Worm (Caenorhabditis elegans) whole organism, L4 larva: ENCODE measurements around the gene tre-2.
A peak's percentile ranks its signal among the peaks of the same experiment; 100 is the strongest.

Experiments used
- D1046.2 ChIP-seq: fragments of 200-800 bp; sonication (Bioruptor generic); IDR thresholded peaks from 2 replicates; pipeline ENCODE4 v1.3.6; 2022; ENCODE audit warnings: missing genetic modification characterization, missing compliant biosample characterization
- F10B5.3 ChIP-seq: sonication (generic microtip); optimal IDR thresholded peaks from 2 replicates; lab custom pipeline; 2016; ENCODE audit warnings: mild to moderate bottlenecking, missing genetic modification characterization, missing compliant biosample characterization
- F37D6.2 ChIP-seq: sonication (generic microtip); optimal IDR thresholded peaks from 2 replicates; lab custom pipeline; 2016; ENCODE audit warnings: mild to moderate bottlenecking, missing genetic modification characterization, missing compliant biosample characterization
- F49E8.2 ChIP-seq: sonication (generic microtip); optimal IDR thresholded peaks from 2 replicates; lab custom pipeline; 2016; ENCODE audit warnings: missing compliant biosample characterization, mild to moderate bottlenecking, missing genetic modification characterization, borderline replicate concordance
- Y5F2A.4 ChIP-seq: fragments of 200-800 bp; sonication (Bioruptor generic); optimal IDR thresholded peaks from 2 replicates; lab custom pipeline; 2018; ENCODE audit warnings: mild to moderate bottlenecking, missing genetic modification characterization, missing compliant biosample characterization
- ZK337.2 ChIP-seq: fragments of 200-800 bp; sonication (Bioruptor generic); IDR thresholded peaks from 2 replicates; pipeline ENCODE4 v1.3.6; 2022; ENCODE audit warnings: missing genetic modification reagents, missing genetic modification characterization, missing compliant biosample characterization
- ZK546.5 ChIP-seq, 2 experiments: sonication (generic microtip); optimal IDR thresholded peaks; 2 replicates each; lab custom pipeline; 2017; ENCODE audit warnings: missing biosample characterization in 2 of 2, missing genetic modification characterization in 2 of 2
- aha-1 ChIP-seq: fragments of 150-350 bp; peaks from one replicate; lab custom pipeline; 2014; ENCODE audit warnings: missing biosample characterization, missing genetic modification characterization
- aly-2 ChIP-seq: sonication (generic microtip); optimal IDR thresholded peaks from 2 replicates; lab custom pipeline; 2018; ENCODE audit warnings: missing biosample characterization, missing genetic modification characterization
- arid-1 ChIP-seq: fragments of 200-800 bp; sonication (Bioruptor generic); conservative IDR thresholded peaks from 2 replicates; pipeline ENCODE4 v1.3.6; 2022; ENCODE audit warnings: missing genetic modification reagents, missing genetic modification characterization, missing compliant biosample characterization
- attf-4 ChIP-seq: sonication (generic microtip); optimal IDR thresholded peaks from 3 replicates; lab custom pipeline; 2017; ENCODE audit warnings: missing biosample characterization, missing genetic modification characterization
- ceh-32 ChIP-seq: sonication (generic microtip); optimal IDR thresholded peaks from 2 replicates; lab custom pipeline; 2016; ENCODE audit warnings: mild to moderate bottlenecking, missing genetic modification characterization, missing compliant biosample characterization; ENCODE audit not compliant: poor library complexity
- cey-2 ChIP-seq: sonication (generic microtip); optimal IDR thresholded peaks from 3 replicates; lab custom pipeline; 2017; ENCODE audit warnings: missing genetic modification characterization, mild to moderate bottlenecking, missing compliant biosample characterization, antibody characterized with exemption, borderline replicate concordance; ENCODE audit not compliant: insufficient read depth
- daf-12 ChIP-seq: fragments of 150-350 bp; optimal IDR thresholded peaks from 2 replicates; lab custom pipeline; 2014; ENCODE audit warnings: missing biosample characterization, missing genetic modification reagents, missing genetic modification characterization
- daf-19 ChIP-seq: fragments of 200-800 bp; sonication (Bioruptor generic); conservative IDR thresholded peaks from 2 replicates; pipeline ENCODE4 v1.3.6; 2022; ENCODE audit warnings: missing genetic modification characterization, missing compliant biosample characterization
- daf-8 ChIP-seq: fragments of 200-800 bp; sonication (Bioruptor generic); IDR thresholded peaks from 2 replicates; pipeline ENCODE4 v1.3.6; 2022; ENCODE audit warnings: missing genetic modification characterization, missing compliant biosample characterization
- dmd-9 ChIP-seq: fragments of 200-800 bp; sonication (Bioruptor generic); IDR thresholded peaks from 2 replicates; pipeline ENCODE4 v1.3.6; 2022; ENCODE audit warnings: missing genetic modification reagents, missing genetic modification characterization, missing compliant biosample characterization
- dpl-1 ChIP-seq: fragments of 150-350 bp; optimal IDR thresholded peaks from 2 replicates; lab custom pipeline; 2014; ENCODE audit warnings: missing biosample characterization, missing genetic modification reagents, missing genetic modification characterization
- duxl-1 ChIP-seq: sonication (generic microtip); optimal IDR thresholded peaks from 2 replicates; lab custom pipeline; 2016; ENCODE audit warnings: mild to moderate bottlenecking, missing genetic modification characterization, moderate library complexity, missing compliant biosample characterization; ENCODE audit not compliant: poor library complexity
- dve-1 ChIP-seq: sonication (generic microtip); optimal IDR thresholded peaks from 2 replicates; lab custom pipeline; 2017; ENCODE audit warnings: antibody characterized with exemption, mild to moderate bottlenecking, missing genetic modification characterization, missing compliant biosample characterization; ENCODE audit not compliant: insufficient read depth
- fos-1 ChIP-seq: fragments of 150-350 bp; optimal IDR thresholded peaks from 2 replicates; lab custom pipeline; 2014; ENCODE audit warnings: missing biosample characterization, missing genetic modification characterization
- hlh-11 ChIP-seq: fragments of 200-800 bp; sonication (Bioruptor generic); optimal IDR thresholded peaks from 2 replicates; lab custom pipeline; 2018; ENCODE audit warnings: mild to moderate bottlenecking, missing genetic modification characterization, missing compliant biosample characterization
- lim-7 ChIP-seq: fragments of 200-800 bp; sonication (Bioruptor generic); IDR thresholded peaks from 2 replicates; pipeline ENCODE4 v1.3.6; 2022; ENCODE audit warnings: missing genetic modification characterization, missing compliant biosample characterization
- lin-1 ChIP-seq: fragments of 200-800 bp; sonication (Bioruptor generic); IDR thresholded peaks from 2 replicates; pipeline ENCODE4 v1.3.6; 2022; ENCODE audit warnings: missing genetic modification reagents, missing genetic modification characterization, missing compliant biosample characterization
- lin-29 ChIP-seq: fragments of 200-800 bp; sonication (Bioruptor generic); IDR thresholded peaks from 2 replicates; pipeline ENCODE4 v1.3.6; 2022; ENCODE audit warnings: missing genetic modification reagents, missing genetic modification characterization, missing compliant biosample characterization
- madf-5 ChIP-seq, 2 experiments: fragments of 200-800 bp; sonication (Bioruptor generic); IDR thresholded peaks; 2 replicates each; pipeline ENCODE4 v1.3.6; 2022; ENCODE audit warnings: missing compliant biosample characterization in 2 of 2, missing genetic modification characterization in 2 of 2
- madf-9 ChIP-seq: fragments of 200-800 bp; sonication (Bioruptor generic); conservative IDR thresholded peaks from 2 replicates; pipeline ENCODE4 v1.3.6; 2022; ENCODE audit warnings: missing genetic modification reagents, missing genetic modification characterization, missing compliant biosample characterization
- mdl-1 ChIP-seq, 2 experiments: fragments of 150-350 bp in 1 of 2; sonication (generic microtip) in 1 of 2; optimal IDR thresholded peaks; 2 replicates each; lab custom pipeline; 2014 to 2017; ENCODE audit warnings: missing biosample characterization in 2 of 2, missing genetic modification characterization in 2 of 2
- mdt-29 ChIP-seq: fragments of 200-800 bp; sonication (Bioruptor generic); IDR thresholded peaks from 2 replicates; pipeline ENCODE4 v1.3.6; 2022; ENCODE audit warnings: missing genetic modification reagents, missing genetic modification characterization, missing compliant biosample characterization
- mep-1 ChIP-seq: fragments of 150-350 bp; sonication (generic microtip); optimal IDR thresholded peaks from 3 replicates; lab custom pipeline; 2014; ENCODE audit warnings: missing biosample characterization, missing genetic modification characterization
- mxl-2 ChIP-seq: fragments of 200-800 bp; sonication (Bioruptor generic); conservative IDR thresholded peaks from 2 replicates; pipeline ENCODE4 v1.3.6; 2022; ENCODE audit warnings: missing genetic modification reagents, missing genetic modification characterization, missing compliant biosample characterization
- nhr-25 ChIP-seq: sonication (generic microtip); optimal IDR thresholded peaks from 2 replicates; lab custom pipeline; 2017; ENCODE audit warnings: missing genetic modification characterization, mild to moderate bottlenecking, missing compliant biosample characterization, antibody characterized with exemption, moderate library complexity, borderline replicate concordance; ENCODE audit not compliant: insufficient read depth
- nhr-41 ChIP-seq: fragments of 200-800 bp; sonication (Bioruptor generic); IDR thresholded peaks from 2 replicates; pipeline ENCODE4 v1.3.6; 2022; ENCODE audit warnings: missing genetic modification reagents, missing genetic modification characterization, missing compliant biosample characterization
- nhr-42 ChIP-seq: fragments of 200-800 bp; sonication (Bioruptor generic); IDR thresholded peaks from 2 replicates; pipeline ENCODE4 v1.3.6; 2022; ENCODE audit warnings: missing genetic modification characterization, missing compliant biosample characterization
- nhr-48 ChIP-seq: sonication (generic microtip); optimal IDR thresholded peaks from 2 replicates; lab custom pipeline; 2016; ENCODE audit warnings: mild to moderate bottlenecking, missing genetic modification characterization, missing compliant biosample characterization
- nhr-6 ChIP-seq: fragments of 150-350 bp; optimal IDR thresholded peaks from 2 replicates; lab custom pipeline; 2014; ENCODE audit warnings: missing biosample characterization, missing genetic modification characterization
- nhr-76 ChIP-seq: fragments of 150-350 bp; optimal IDR thresholded peaks from 2 replicates; lab custom pipeline; 2014; ENCODE audit warnings: missing biosample characterization, missing genetic modification characterization
- nhr-77 ChIP-seq: fragments of 150-350 bp; optimal IDR thresholded peaks from 2 replicates; lab custom pipeline; 2014; ENCODE audit warnings: missing biosample characterization, missing genetic modification characterization
- pha-4 ChIP-seq, 2 experiments: fragments of 150-350 bp in 1 of 2; fragments of 200-800 bp in 1 of 2; sonication (Bioruptor generic) in 1 of 2; IDR thresholded peaks in 1 of 2; optimal IDR thresholded peaks in 1 of 2; 2 replicates each; pipeline versions ENCODE4 v1.3.6 to Lab custom; 2014 to 2022; ENCODE audit warnings: missing genetic modification characterization in 2 of 2, missing genetic modification reagents in 2 of 2, missing biosample characterization in 1 of 2, missing compliant biosample characterization in 1 of 2
- php-3 ChIP-seq: fragments of 200-800 bp; sonication (Bioruptor generic); IDR thresholded peaks from 2 replicates; pipeline ENCODE4 v1.3.6; 2022; ENCODE audit warnings: missing genetic modification reagents, missing genetic modification characterization, missing compliant biosample characterization
- set-16 ChIP-seq: fragments of 200-800 bp; sonication (Bioruptor generic); IDR thresholded peaks from 2 replicates; pipeline ENCODE4 v1.3.6; 2022; ENCODE audit warnings: missing genetic modification reagents, missing genetic modification characterization, missing compliant biosample characterization
- snpc-1.2 ChIP-seq: fragments of 200-800 bp; sonication (Bioruptor generic); IDR thresholded peaks from 2 replicates; pipeline ENCODE4 v1.3.6; 2022; ENCODE audit warnings: missing genetic modification reagents, missing genetic modification characterization, missing compliant biosample characterization
- spr-1 ChIP-seq: sonication (generic microtip); optimal IDR thresholded peaks from 2 replicates; lab custom pipeline; 2016; ENCODE audit warnings: mild to moderate bottlenecking, missing genetic modification characterization, missing compliant biosample characterization
- spr-3 ChIP-seq: fragments of 200-800 bp; sonication (Bioruptor generic); optimal IDR thresholded peaks from 2 replicates; lab custom pipeline; 2018; ENCODE audit warnings: mild to moderate bottlenecking, missing genetic modification characterization, missing compliant biosample characterization
- tra-1 ChIP-seq: fragments of 200-800 bp; sonication (Bioruptor generic); IDR thresholded peaks from 2 replicates; pipeline ENCODE4 v1.3.6; 2022; ENCODE audit warnings: missing genetic modification reagents, missing genetic modification characterization, missing compliant biosample characterization
- unc-130 ChIP-seq: sonication (generic microtip); optimal IDR thresholded peaks from 2 replicates; lab custom pipeline; 2016; ENCODE audit warnings: missing genetic modification reagents, missing genetic modification characterization, missing compliant biosample characterization
- unc-39 ChIP-seq: sonication (generic microtip); optimal IDR thresholded peaks from 2 replicates; lab custom pipeline; 2017; ENCODE audit warnings: missing biosample characterization, missing genetic modification characterization
- unc-62 ChIP-seq, 3 experiments: fragments of 150-350 bp in 1 of 3; sonication (generic microtip); optimal IDR thresholded peaks in 2 of 3; peaks in 1 of 3; 1 replicate in 1 of 3; 2 replicates in 2 of 3; lab custom pipeline; 2014 to 2017; ENCODE audit warnings: missing biosample characterization in 3 of 3, missing genetic modification characterization in 3 of 3, missing genetic modification reagents in 3 of 3, missing genotype in 1 of 3
- zip-2 ChIP-seq: fragments of 150-350 bp; optimal IDR thresholded peaks from 2 replicates; lab custom pipeline; 2014; ENCODE audit warnings: missing biosample characterization, missing genetic modification characterization
- ztf-11 ChIP-seq: fragments of 150-350 bp; optimal IDR thresholded peaks from 2 replicates; lab custom pipeline; 2014; ENCODE audit warnings: missing biosample characterization, missing genetic modification characterization

Gene tre-2

ce11 chrIV:6919318-6919717 lies 36.1 kb upstream of the tre-2 start, which contains the start of gene ruvb-2 (continued):
- no peak for TF ChIP-seq lin-1 (GFP tag; lab: Robert Waterston, UW)
- TF ChIP-seq nhr-42 (GFP tag; lab: Robert Waterston, UW) = peak; percentile 33; the same call in 1 of the 2 replicates
- TF ChIP-seq mep-1 (tag; lab: Kevin White, UChicago) = peak; percentile 91
- TF ChIP-seq duxl-1 = peak; percentile 71
- peak; percentile 59 for TF ChIP-seq spr-3 (GFP tag; lab: Kevin White, UChicago)
- peak; percentile 66 for TF ChIP-seq F37D6.2 (tag; lab: Kevin White, UChicago)
- TF ChIP-seq unc-130 (GFP tag; lab: Kevin White, UChicago) = peak; percentile 3
- TF ChIP-seq lin-29 = no peak
- TF ChIP-seq ZK546.5 (tag; optimal IDR thresholded peaks at IDR 0.05; lab: Kevin White, UChicago) = no peak
- peak; percentile 92 for TF ChIP-seq dpl-1
- TF ChIP-seq Y5F2A.4 = no peak
- no peak for TF ChIP-seq D1046.2 (GFP tag; lab: Robert Waterston, UW)
- peak; percentile 38 for TF ChIP-seq spr-1 (tag; lab: Kevin White, UChicago)
- TF ChIP-seq mxl-2 = no peak
- TF ChIP-seq lim-7 (GFP tag; lab: Robert Waterston, UW) = no peak
- peak; percentile 81 for TF ChIP-seq nhr-6
- no peak for TF ChIP-seq daf-19 (GFP tag; lab: Robert Waterston, UW)
- no peak for TF ChIP-seq set-16 (GFP tag; lab: Robert Waterston, UW)
- TF ChIP-seq zip-2 (tag; lab: Kevin White, UChicago) = no peak
- TF ChIP-seq pha-4 (GFP tag; IDR thresholded peaks at IDR 0.05; lab: Robert Waterston, UW) = no peak
- TF ChIP-seq pha-4 (tag; optimal IDR thresholded peaks at IDR 0.05; lab: Kevin White, UChicago) = peak; percentile 60
- TF ChIP-seq F10B5.3 (tag; lab: Kevin White, UChicago) = no peak
- TF ChIP-seq ceh-32 (tag; lab: Kevin White, UChicago) = peak; percentile 23
- TF ChIP-seq aha-1 = peak; percentile 97
- peak in 1 of 2 experiments; percentile 80 for TF ChIP-seq mdl-1 (tag; optimal IDR thresholded peaks at IDR 0.05; lab: Kevin White, UChicago)
- 0 out of 2 replicates have a peak, but pooled peaks have one; percentile 11 for TF ChIP-seq dmd-9
- peak; percentile 89 for TF ChIP-seq snpc-1.2 (GFP tag; lab: Robert Waterston, UW)
- TF ChIP-seq nhr-76 (tag; lab: Kevin White, UChicago) = no peak
- TF ChIP-seq php-3 (GFP tag; lab: Robert Waterston, UW) = no peak
- TF ChIP-seq arid-1 (GFP tag; lab: Robert Waterston, UW) = peak; percentile 52; the same call in 1 of the 2 replicates
- TF ChIP-seq madf-9 (GFP tag; lab: Robert Waterston, UW) = no peak
- no peak for TF ChIP-seq ZK337.2 (GFP tag; lab: Robert Waterston, UW)
- no peak for TF ChIP-seq unc-39 (tag; lab: Kevin White, UChicago)
- TF ChIP-seq nhr-77 (tag; lab: Kevin White, UChicago) = peak; percentile 77
- no peak for TF ChIP-seq hlh-11 (tag; lab: Kevin White, UChicago)
- no peak for TF ChIP-seq attf-4 (tag; lab: Kevin White, UChicago)
- TF ChIP-seq daf-12 (tag; lab: Kevin White, UChicago) = no peak
- peak in 1 of 2 experiments; percentile 91 for TF ChIP-seq unc-62 (GFP tag; optimal IDR thresholded peaks at IDR 0.05 in 1 of 2; lab: Kevin White, UChicago)
- no peak for TF ChIP-seq unc-62 (tag; optimal IDR thresholded peaks at IDR 0.05; lab: Kevin White, UChicago)
- TF ChIP-seq mdt-29 (GFP tag; lab: Robert Waterston, UW) = no peak
- TF ChIP-seq dve-1 (tag; lab: Kevin White, UChicago) = peak; percentile 88
- TF ChIP-seq nhr-48 (tag; lab: Kevin White, UChicago) = peak; percentile 26
- no peak for TF ChIP-seq fos-1 (tag; lab: Kevin White, UChicago)
- TF ChIP-seq madf-5 (GFP tag; IDR thresholded peaks at IDR 0.05; lab: Robert Waterston, UW) = no peak
- no peak for TF ChIP-seq aly-2 (tag; lab: Kevin White, UChicago)
- TF ChIP-seq tra-1 (GFP tag; lab: Robert Waterston, UW) = peak; percentile 18; the same call in 1 of the 2 replicates
- TF ChIP-seq daf-8 (GFP tag; lab: Robert Waterston, UW) = no peak
- no peak for TF ChIP-seq ztf-11 (tag; lab: Kevin White, UChicago)
- TF ChIP-seq cey-2 (tag; lab: Kevin White, UChicago) = no peak
- no peak for TF ChIP-seq nhr-41 (GFP tag; lab: Robert Waterston, UW)
- no peak for TF ChIP-seq nhr-25
- TF ChIP-seq F49E8.2 (tag; lab: Kevin White, UChicago) = peak; percentile 26
